Worm (Caenorhabditis elegans): ENCODE measurements around the gene scl-26.

- TF ChIP-seq pha-4 (tag; optimal IDR thresholded peaks at IDR 0.05) (no peak), nhr-67 (tag; optimal IDR thresholded peaks at IDR 0.05) (no peak), ceh-9 (tag; optimal IDR thresholded peaks at IDR 0.05) (no peak), ZK546.5 (tag; optimal IDR thresholded peaks at IDR 0.05) (no peak), skn-1 (tag; optimal IDR thresholded peaks at IDR 0.05) (no peak)
Measured at ce11 chrV:7643416-7643815, 42.1 kb upstream of the scl-26 start, which contains the start of gene F07C4.11.

Measured in whole organism, L3 larva.